Fruit fly (Drosophila melanogaster) whole organism, wandering third instar larva: ENCODE measurements around the gene CG32066.

Experiments
- Jra ChIP-seq: sonication (Bioruptor generic); optimal IDR thresholded peaks from 2 replicates; lab custom pipeline; 2016; ENCODE audit warnings: missing biosample characterization, missing genetic modification characterization
- Myc ChIP-seq: fragments of >200 bp; optimal IDR thresholded peaks from 2 replicates; lab custom pipeline; 2017
- br ChIP-seq: fragments of 200-800 bp; sonication (Bioruptor generic); optimal IDR thresholded peaks from 2 replicates; lab custom pipeline; 2016; ENCODE audit warnings: missing biosample characterization, missing genetic modification characterization
- dmrt93B ChIP-seq: fragments of 200-800 bp; sonication (Bioruptor generic); optimal IDR thresholded peaks from 2 replicates; lab custom pipeline; 2018; ENCODE audit warnings: missing biosample characterization, mild to moderate bottlenecking, missing genetic modification characterization
- lola ChIP-seq: fragments of >200 bp; optimal IDR thresholded peaks from 2 replicates; lab custom pipeline; 2017; ENCODE audit warnings: missing biosample characterization, missing genetic modification characterization
- usp ChIP-seq: fragments of >200 bp; optimal IDR thresholded peaks from 2 replicates; lab custom pipeline; 2017; ENCODE audit warnings: missing biosample characterization, missing genetic modification characterization

DNA sequence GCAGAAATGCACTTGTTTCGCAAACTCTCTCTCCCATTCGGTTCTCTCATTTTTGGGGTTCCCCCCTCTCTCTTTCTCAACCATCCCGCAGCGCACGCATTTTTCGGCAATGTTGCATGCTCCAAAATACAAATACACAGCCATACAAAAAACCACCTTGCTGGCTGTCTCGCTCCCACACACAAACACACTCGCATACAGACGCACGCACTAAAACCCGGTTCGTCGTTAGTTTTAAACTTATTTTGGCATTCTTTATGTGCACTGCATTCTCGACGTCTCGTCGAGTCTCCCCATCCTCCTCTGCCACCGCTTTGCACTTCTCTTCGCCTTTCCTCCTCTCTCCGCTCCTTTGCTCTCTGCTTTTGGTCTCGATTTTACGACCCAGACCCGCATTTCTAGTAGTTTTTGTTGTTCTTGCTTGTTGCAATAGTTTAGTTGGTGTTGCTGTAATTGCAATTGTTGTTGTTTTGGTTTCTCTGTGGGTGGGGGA is 5.7 kb upstream of the CG32066 start:
- TF ChIP-seq br (GFP tag; lab: Kevin White, UChicago) (no peak), Myc (lab: Kevin White, UChicago) (no peak), dmrt93B (GFP tag; lab: Kevin White, UChicago) (no peak), usp (no peak), Jra (no peak), lola (GFP tag; lab: Kevin White, UChicago) (no peak)
